ENCODE assay signal across 3 fruit fly cellular contexts in genomic region chrX:1370104-1370802, dm6.
A peak's percentile ranks its signal among the peaks of the same experiment; 100 is the strongest.
TF ChIP-seq lines count a peak whose summit lies in the region.

ssx (plus strand) TSS chrX:1370580.

TF ChIP-seq in whole organism, embryonic, 481 proteins besides CTCF, POLR2A, EP300 and RAD21 (continued from another document and continues in another):
- TF ChIP-seq CG16779 (GFP tag; IDR thresholded peaks at IDR 0.05; lab: Robert Waterston, UW) (no peak), pnt (GFP tag; optimal IDR thresholded peaks at IDR 0.05; lab: Kevin White, UChicago) (peak; percentile 32), Spps (tag; optimal IDR thresholded peaks at IDR 0.05; lab: Kevin White, UChicago) (no peak), gcm2 (GFP tag; optimal IDR thresholded peaks at IDR 0.05; lab: Kevin White, UChicago) (no peak), psq (GFP tag; optimal IDR thresholded peaks at IDR 0.05; lab: Kevin White, UChicago) (no peak), bbx (GFP tag; IDR thresholded peaks at IDR 0.05; lab: Robert Waterston, UW; ENCODE audit: partially characterized antibody) (peak; percentile 79), Xbp1 (GFP tag; optimal IDR thresholded peaks at IDR 0.05; lab: Kevin White, UChicago) (peak; percentile 49), croc (GFP tag; conservative IDR thresholded peaks at IDR 0.05; lab: Robert Waterston, UW) (no peak), amos (GFP tag; IDR thresholded peaks at IDR 0.05; lab: Robert Waterston, UW; ENCODE audit: partially characterized antibody) (peak; percentile 81), tx (GFP tag; optimal IDR thresholded peaks at IDR 0.05; lab: Kevin White, UChicago) (peak; percentile 13), Vsx1 (GFP tag; optimal IDR thresholded peaks at IDR 0.05; lab: Kevin White, UChicago) (no peak), gsb-n (tag; optimal IDR thresholded peaks at IDR 0.05; lab: Kevin White, UChicago) (no peak), NFAT (GFP tag; IDR thresholded peaks at IDR 0.05; lab: Robert Waterston, UW) (no peak), bsh (GFP tag; optimal IDR thresholded peaks at IDR 0.05; lab: Kevin White, UChicago) (peak in 1 of 2 experiments; percentile 44), Atf6 (GFP tag; IDR thresholded peaks at IDR 0.05; lab: Robert Waterston, UW) (peak; percentile 42; the same call in 1 of the 2 replicates), CG6765 (GFP tag; optimal IDR thresholded peaks at IDR 0.05; lab: Kevin White, UChicago) (no peak), CG14667 (GFP tag; IDR thresholded peaks at IDR 0.05; lab: Robert Waterston, UW) (no peak), CG11504 (tag; optimal IDR thresholded peaks at IDR 0.05; lab: Kevin White, UChicago) (no peak), p53 (GFP tag; optimal IDR thresholded peaks at IDR 0.05; lab: Kevin White, UChicago) (peak; percentile 10), Doc2 (GFP tag; IDR thresholded peaks at IDR 0.05; lab: Robert Waterston, UW) (no peak), fd102C (GFP tag; optimal IDR thresholded peaks at IDR 0.05; lab: Kevin White, UChicago) (no peak), Optix (GFP tag; IDR thresholded peaks at IDR 0.05; lab: Robert Waterston, UW) (no peak), CG17186 (GFP tag; optimal IDR thresholded peaks at IDR 0.05; lab: Kevin White, UChicago) (peak; percentile 70), exex (tag; optimal IDR thresholded peaks at IDR 0.05; lab: Kevin White, UChicago) (peak; percentile 23), yki (optimal IDR thresholded peaks at IDR 0.05; lab: Kevin White, UChicago) (no peak), ci (GFP tag; IDR thresholded peaks at IDR 0.05; lab: Robert Waterston, UW) (peak; percentile 69), btn (GFP tag; optimal IDR thresholded peaks at IDR 0.05; lab: Kevin White, UChicago) (no peak), sna (GFP tag; IDR thresholded peaks at IDR 0.05; lab: Robert Waterston, UW; ENCODE audit: partially characterized antibody) (peak; percentile 92), CG8290 (GFP tag; optimal IDR thresholded peaks at IDR 0.05; lab: Kevin White, UChicago) (peak; percentile 36), CG8290 (tag; optimal IDR thresholded peaks at IDR 0.05; lab: Kevin White, UChicago) (peak in 1 of 2 experiments; percentile 62), Dbx (GFP tag; IDR thresholded peaks at IDR 0.05; lab: Robert Waterston, UW) (no peak), CG4328 (GFP tag; optimal IDR thresholded peaks at IDR 0.05; lab: Kevin White, UChicago) (no peak), insv (GFP tag; optimal IDR thresholded peaks at IDR 0.05; lab: Kevin White, UChicago) (no peak), Poxn (GFP tag; IDR thresholded peaks at IDR 0.05; lab: Robert Waterston, UW) (0 out of 2 replicates have a peak, but pooled peaks have one; percentile 11), lbe (GFP tag; optimal IDR thresholded peaks at IDR 0.05; lab: Kevin White, UChicago) (peak; percentile 9), Bdp1 (GFP tag; optimal IDR thresholded peaks at IDR 0.05; lab: Kevin White, UChicago) (peak; percentile 16), br (optimal IDR thresholded peaks at IDR 0.05; lab: Kevin White, UChicago) (no peak), Lim3 (GFP tag; IDR thresholded peaks at IDR 0.05; lab: Robert Waterston, UW) (no peak), CG13123 (GFP tag; optimal IDR thresholded peaks at IDR 0.05; lab: Kevin White, UChicago) (no peak), CG2116 (GFP tag; optimal IDR thresholded peaks at IDR 0.05; lab: Kevin White, UChicago) (peak; percentile 88), sisA (GFP tag; IDR thresholded peaks at IDR 0.05; lab: Robert Waterston, UW) (no peak; the same call in 1 of the 2 replicates), Atf3 (GFP tag; optimal IDR thresholded peaks at IDR 0.05; lab: Kevin White, UChicago) (no peak), disco-r (GFP tag; optimal IDR thresholded peaks at IDR 0.05; lab: Kevin White, UChicago) (no peak), CG9437 (GFP tag; optimal IDR thresholded peaks at IDR 0.05; lab: Kevin White, UChicago) (peak; percentile 1), Dfd (GFP tag; optimal IDR thresholded peaks at IDR 0.05; lab: Kevin White, UChicago) (no peak)

TF ChIP-seq in whole organism, prepupa, 60 proteins besides CTCF, POLR2A, EP300 and RAD21 (continued from another document):
- TF ChIP-seq cyc (GFP tag; optimal IDR thresholded peaks at IDR 0.05; lab: Kevin White, UChicago) (peak; percentile 51), lz (GFP tag; optimal IDR thresholded peaks at IDR 0.05; lab: Kevin White, UChicago) (peak; percentile 71), CG8319 (GFP tag; optimal IDR thresholded peaks at IDR 0.05; lab: Kevin White, UChicago) (peak; percentile 31), Gug (GFP tag; IDR thresholded peaks at IDR 0.05; lab: Robert Waterston, UW) (peak; percentile 10; the same call in 1 of the 2 replicates), Eip93F (GFP tag; optimal IDR thresholded peaks at IDR 0.05; lab: Kevin White, UChicago) (no peak), svp (GFP tag; lab: Kevin White, UChicago) (peak; percentile 82), OdsH (GFP tag; optimal IDR thresholded peaks at IDR 0.05; lab: Kevin White, UChicago) (no peak), CG11294 (GFP tag; IDR thresholded peaks at IDR 0.05; lab: Robert Waterston, UW) (no peak), Eip78C (GFP tag; lab: Kevin White, UChicago) (peak; percentile 82), CG15336 (GFP tag; IDR thresholded peaks at IDR 0.05; lab: Robert Waterston, UW) (peak; percentile 71), dac (GFP tag; optimal IDR thresholded peaks at IDR 0.05; lab: Kevin White, UChicago) (peak; percentile 9), CG11762 (GFP tag; optimal IDR thresholded peaks at IDR 0.05; lab: Kevin White, UChicago; ENCODE audit: insufficient read depth) (peak; percentile 45), pdm3 (GFP tag; optimal IDR thresholded peaks at IDR 0.05; lab: Kevin White, UChicago) (no peak), Sox102F (GFP tag; optimal IDR thresholded peaks at IDR 0.05; lab: Kevin White, UChicago) (no peak), net (GFP tag; optimal IDR thresholded peaks at IDR 0.05; lab: Kevin White, UChicago) (no peak), eg (GFP tag; IDR thresholded peaks at IDR 0.05; lab: Robert Waterston, UW) (peak; percentile 65; the same call in 2 of the 3 replicates), CG6854 (GFP tag; optimal IDR thresholded peaks at IDR 0.05; lab: Kevin White, UChicago) (no peak), Hr38 (GFP tag; optimal IDR thresholded peaks at IDR 0.05; lab: Kevin White, UChicago) (no peak), CG8119 (GFP tag; IDR thresholded peaks at IDR 0.05; lab: Robert Waterston, UW) (peak; percentile 45; the same call in 1 of the 3 replicates), Lpt (GFP tag; optimal IDR thresholded peaks at IDR 0.05; lab: Kevin White, UChicago) (no peak), dsx (GFP tag; optimal IDR thresholded peaks at IDR 0.05; lab: Kevin White, UChicago; ENCODE audit: poor library complexity, severe bottlenecking) (no peak), salr (GFP tag; optimal IDR thresholded peaks at IDR 0.05; lab: Kevin White, UChicago) (no peak), CG32006 (GFP tag; optimal IDR thresholded peaks at IDR 0.05; lab: Kevin White, UChicago) (no peak), Sox15 (GFP tag; optimal IDR thresholded peaks at IDR 0.05; lab: Kevin White, UChicago) (peak; percentile 18), Met (GFP tag; optimal IDR thresholded peaks at IDR 0.05; lab: Kevin White, UChicago) (no peak), CG34406 (GFP tag; optimal IDR thresholded peaks at IDR 0.05; lab: Kevin White, UChicago) (no peak), CG11902 (GFP tag; optimal IDR thresholded peaks at IDR 0.05; lab: Kevin White, UChicago) (no peak), CG16779 (tag; optimal IDR thresholded peaks at IDR 0.05; lab: Kevin White, UChicago) (no peak), CG6276 (GFP tag; optimal IDR thresholded peaks at IDR 0.05; lab: Kevin White, UChicago) (no peak), CG4318 (GFP tag; optimal IDR thresholded peaks at IDR 0.05; lab: Kevin White, UChicago) (no peak), fd59A (GFP tag; optimal IDR thresholded peaks at IDR 0.05; lab: Kevin White, UChicago) (no peak), CG10669 (GFP tag; optimal IDR thresholded peaks at IDR 0.05; lab: Kevin White, UChicago) (no peak), achi (GFP tag; optimal IDR thresholded peaks at IDR 0.05; lab: Kevin White, UChicago) (peak; percentile 38), Sox14 (GFP tag; optimal IDR thresholded peaks at IDR 0.05; lab: Kevin White, UChicago) (peak; percentile 56), CG3032 (tag; optimal IDR thresholded peaks at IDR 0.05; lab: Kevin White, UChicago) (peak; percentile 17), ss (GFP tag; optimal IDR thresholded peaks at IDR 0.05; lab: Kevin White, UChicago) (no peak), fd85E (GFP tag; optimal IDR thresholded peaks at IDR 0.05; lab: Kevin White, UChicago) (no peak), CG6792 (GFP tag; optimal IDR thresholded peaks at IDR 0.05; lab: Kevin White, UChicago) (peak; percentile 62)
TF ChIP-seq in whole organism, prepupa: peak in this region for 25.

TF ChIP-seq in whole organism, wandering third instar larva, 38 proteins besides CTCF, POLR2A, EP300 and RAD21 (continued from another document):
- no peak for TF ChIP-seq CG32264 (GFP tag; optimal IDR thresholded peaks at IDR 0.05; lab: Kevin White, UChicago)
- peak in 1 of 2 experiments; percentile 64 for TF ChIP-seq foxo (GFP tag; optimal IDR thresholded peaks at IDR 0.05; lab: Kevin White, UChicago)
- no peak for TF ChIP-seq dmrt93B (GFP tag; optimal IDR thresholded peaks at IDR 0.05; lab: Kevin White, UChicago)
- TF ChIP-seq CrebA (GFP tag; optimal IDR thresholded peaks at IDR 0.05; lab: Kevin White, UChicago; ENCODE audit: borderline replicate concordance) = no peak
- no peak for TF ChIP-seq Vsx2 (GFP tag; optimal IDR thresholded peaks at IDR 0.05; lab: Kevin White, UChicago; ENCODE audit: partially characterized antibody)
- TF ChIP-seq dl (GFP tag; optimal IDR thresholded peaks at IDR 0.05; lab: Kevin White, UChicago; ENCODE audit: insufficient read depth in 1 of 2, partially characterized antibody in 2 of 2) = no peak
- TF ChIP-seq Jra (GFP tag; optimal IDR thresholded peaks at IDR 0.05; lab: Kevin White, UChicago) = no peak
- TF ChIP-seq rgr (GFP tag; optimal IDR thresholded peaks at IDR 0.05; lab: Kevin White, UChicago) = peak; percentile 56
- no peak for TF ChIP-seq Abd-B (GFP tag; optimal IDR thresholded peaks at IDR 0.05; lab: Kevin White, UChicago)
- no peak for TF ChIP-seq woc (GFP tag; optimal IDR thresholded peaks at IDR 0.05; lab: Kevin White, UChicago)
- TF ChIP-seq Dif (GFP tag; optimal IDR thresholded peaks at IDR 0.05; lab: Kevin White, UChicago; ENCODE audit: partially characterized antibody) = no peak
